Worm (Caenorhabditis elegans): ENCODE measurements around the gene F08D12.3.
A peak's percentile ranks its signal among the peaks of the same experiment; 100 is the strongest.

The F08D12.3 gene

DNA sequence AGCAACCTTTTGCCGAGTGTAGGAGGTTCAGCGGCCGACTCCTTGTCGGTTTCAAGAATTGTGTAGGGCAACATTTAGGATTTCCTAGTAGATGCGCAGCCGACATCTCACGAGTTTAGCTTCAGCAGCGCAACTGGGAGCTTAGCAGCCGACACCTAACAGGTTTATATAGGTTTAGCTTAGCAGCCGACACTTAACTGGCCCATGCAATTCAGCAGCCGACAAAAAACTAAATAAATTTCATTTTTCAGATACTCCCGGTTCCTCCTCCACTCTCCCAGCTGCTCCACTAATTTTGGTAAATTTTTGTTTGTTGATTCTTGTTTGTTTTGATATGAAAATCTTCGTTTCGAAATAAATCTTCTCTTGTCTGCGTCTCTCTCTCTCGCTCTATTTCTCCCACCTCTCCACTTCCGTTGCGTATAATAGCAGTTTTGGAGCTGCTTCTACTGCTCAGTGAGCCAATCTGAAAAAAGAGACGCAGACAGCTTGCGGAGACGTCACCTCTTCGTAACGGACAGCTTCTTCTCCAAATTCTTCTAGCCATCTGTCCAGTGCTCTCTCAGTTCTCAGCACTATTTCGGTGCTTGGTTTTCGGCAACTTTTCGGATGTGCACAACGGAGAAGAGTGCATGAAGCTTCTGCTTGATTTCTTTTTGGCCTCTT is 31.3 kb upstream of the F08D12.3 start (continued):
- TF ChIP-seq sptf-2 (GFP tag; optimal IDR thresholded peaks at IDR 0.05) (no peak), ceh-58 (GFP tag; IDR thresholded peaks at IDR 0.05) (no peak), snpc-4 (GFP tag; optimal IDR thresholded peaks at IDR 0.05) (peak; percentile 57), snpc-4 (tag; optimal IDR thresholded peaks at IDR 0.05) (peak in 3 of 4 experiments; percentile 40 to 66 (median 52)), F10E7.11 (tag; optimal IDR thresholded peaks at IDR 0.05) (no peak), snpc-1.3 (tag; optimal IDR thresholded peaks at IDR 0.05; ENCODE audit: insufficient read depth) (no peak)

DNA sequence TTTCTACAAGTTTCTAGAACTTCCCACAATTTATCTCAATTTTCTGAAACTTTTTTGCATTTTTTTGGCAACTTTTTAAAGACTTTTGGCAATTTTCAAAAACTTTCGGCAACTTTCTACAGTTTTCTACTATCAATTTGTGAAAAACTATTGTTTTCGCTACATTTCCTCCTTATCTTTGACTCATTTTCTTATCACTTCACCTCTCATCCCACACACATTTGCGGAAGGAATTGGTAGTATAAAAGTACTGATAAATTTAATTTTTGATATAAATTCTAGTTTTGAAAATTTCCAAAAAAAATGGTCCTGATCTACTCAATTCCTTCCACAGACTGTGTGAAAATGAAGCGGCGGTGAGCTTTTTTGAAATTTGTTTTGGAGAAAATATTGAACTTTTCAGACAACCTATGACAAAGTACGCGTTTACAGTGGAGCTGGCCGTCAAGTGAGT is 29.7 kb upstream of the F08D12.3 start, which contains the start of gene F29A7.4:
Gene F29A7.4, plus strand, starts transcription at position 404 of the 454 bp plus-strand sequence.
- TF ChIP-seq hlh-12 (tag; optimal IDR thresholded peaks at IDR 0.05), result no peak
- TF ChIP-seq snpc-1.3 (tag; optimal IDR thresholded peaks at IDR 0.05; ENCODE audit: insufficient read depth), result no peak
- TF ChIP-seq xnd-1 (tag; optimal IDR thresholded peaks at IDR 0.05), result no peak
- TF ChIP-seq F22D6.2 (tag; optimal IDR thresholded peaks at IDR 0.05), result no peak
- TF ChIP-seq lsy-27 (tag; optimal IDR thresholded peaks at IDR 0.05; ENCODE audit: borderline replicate concordance, insufficient read depth), result no peak
- no peak for TF ChIP-seq ztf-3 (GFP tag; optimal IDR thresholded peaks at IDR 0.05)

DNA sequence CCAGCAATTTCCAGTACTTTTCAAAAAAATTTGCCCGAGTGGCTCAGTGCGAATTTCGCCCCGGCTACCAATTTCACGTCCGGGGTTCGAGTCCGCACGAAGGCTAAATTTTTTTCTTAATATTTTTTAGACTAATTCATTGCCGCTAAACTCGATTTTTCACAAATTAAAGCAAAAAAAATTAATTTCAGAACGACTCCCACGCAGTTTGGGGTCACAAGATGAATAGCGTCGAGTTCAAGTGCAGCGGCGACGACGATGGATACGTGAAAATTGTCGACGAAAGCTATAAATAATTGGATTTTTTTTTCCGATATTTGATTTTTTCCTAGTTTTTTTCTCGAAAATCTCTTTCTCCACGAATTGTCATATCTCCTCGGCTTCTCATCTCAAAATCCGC is 28.1 kb upstream of the F08D12.3 start:
- TF ChIP-seq pha-4 (tag; optimal IDR thresholded peaks at IDR 0.05) (no peak), B0035.1 (tag; optimal IDR thresholded peaks at IDR 0.05) (no peak), F57C9.4 (tag; optimal IDR thresholded peaks at IDR 0.05) (no peak), F23B12.7 (tag; optimal IDR thresholded peaks at IDR 0.05; ENCODE audit: insufficient read depth) (no peak), rpc-1 (optimal IDR thresholded peaks at IDR 0.05) (no peak), rpc-1 (tag; optimal IDR thresholded peaks at IDR 0.05) (no peak), Y95B8A.8 (GFP tag; IDR thresholded peaks at IDR 0.05) (no peak), hrde-1 (tag; optimal IDR thresholded peaks at IDR 0.05; ENCODE audit: borderline replicate concordance) (peak; percentile 19), dox-1 (GFP tag; IDR thresholded peaks at IDR 0.05) (no peak), ccch-3 (GFP tag; optimal IDR thresholded peaks at IDR 0.05) (no peak), mcd-1 (GFP tag; IDR thresholded peaks at IDR 0.05) (peak; percentile 54; the same call in 1 of the 2 replicates), Y79H2A.3 (GFP tag; conservative IDR thresholded peaks at IDR 0.05) (no peak), bed-2 (GFP tag; IDR thresholded peaks at IDR 0.05) (no peak), Y53G8AR.9 (GFP tag; conservative IDR thresholded peaks at IDR 0.05) (no peak), B0261.1 (tag; optimal IDR thresholded peaks at IDR 0.05) (no peak), ztf-26 (tag; optimal IDR thresholded peaks at IDR 0.05) (no peak), atf-7 (tag; optimal IDR thresholded peaks at IDR 0.05) (no peak), ztf-28 (GFP tag; IDR thresholded peaks at IDR 0.05) (no peak), sea-2 (GFP tag; IDR thresholded peaks at IDR 0.05) (no peak), attf-6 (GFP tag; IDR thresholded peaks at IDR 0.05) (no peak), C17E4.6 (GFP tag; IDR thresholded peaks at IDR 0.05) (no peak), ZK185.1 (tag; optimal IDR thresholded peaks at IDR 0.05; ENCODE audit: poor library complexity, severe bottlenecking) (no peak), nhr-179 (tag; optimal IDR thresholded peaks at IDR 0.05) (no peak), ceh-91 (GFP tag; IDR thresholded peaks at IDR 0.05) (no peak), die-1 (tag; optimal IDR thresholded peaks at IDR 0.05) (no peak), xnd-1 (tag; optimal IDR thresholded peaks at IDR 0.05) (no peak), lin-54 (GFP tag; optimal IDR thresholded peaks at IDR 0.05) (no peak), efl-1 (GFP tag; optimal IDR thresholded peaks at IDR 0.05) (no peak), F52B5.7 (tag; optimal IDR thresholded peaks at IDR 0.05) (no peak), aptf-2 (GFP tag; conservative IDR thresholded peaks at IDR 0.05) (no peak), rec-8 (tag; optimal IDR thresholded peaks at IDR 0.05) (no peak), pbrm-1 (GFP tag; IDR thresholded peaks at IDR 0.05) (0 out of 2 replicates have a peak, but pooled peaks have one; percentile 8), K11D2.4 (GFP tag; IDR thresholded peaks at IDR 0.05) (no peak), athp-1 (tag; optimal IDR thresholded peaks at IDR 0.05) (peak; percentile 21), F57A8.1 (GFP tag; optimal IDR thresholded peaks at IDR 0.05) (no peak)

All from whole organism, young adult.